Worm (Caenorhabditis elegans): ENCODE data around the gene K07F5.12.

Gene K07F5.12

ce11 chrIV:9846574-9846973 lies 9.2 kb upstream of the K07F5.12 start, which contains the start of gene K07F5.6 (continued):
- no peak for TF ChIP-seq attf-5 (GFP tag; optimal IDR thresholded peaks at IDR 0.05)

ce11 chrIV:9848075-9848474 lies 7.7 kb upstream of the K07F5.12 start, which contains the start of gene K07F5.7:
K07F5.7 (minus strand) TSS chrIV:9848175.
- TF ChIP-seq ceh-58 (GFP tag; IDR thresholded peaks at IDR 0.05) (no peak), F52B5.7 (tag; optimal IDR thresholded peaks at IDR 0.05) (no peak), nhr-120 (GFP tag; IDR thresholded peaks at IDR 0.05) (no peak), sptf-2 (GFP tag; optimal IDR thresholded peaks at IDR 0.05) (no peak), aptf-2 (GFP tag; conservative IDR thresholded peaks at IDR 0.05) (no peak), F39B2.1 (GFP tag; IDR thresholded peaks at IDR 0.05) (no peak), ekl-4 (GFP tag; IDR thresholded peaks at IDR 0.05) (no peak)

ce11 chrIV:9849624-9850023 lies 6.2 kb upstream of the K07F5.12 start, which contains the start of gene K07F5.8:
K07F5.8 (minus strand) TSS chrIV:9849724.
- TF ChIP-seq F37B4.10 (GFP tag; IDR thresholded peaks at IDR 0.05): no peak
- TF ChIP-seq Y53F4B.3 (GFP tag; IDR thresholded peaks at IDR 0.05): no peak
- no peak for TF ChIP-seq snpc-1.3 (tag; optimal IDR thresholded peaks at IDR 0.05; ENCODE audit: insufficient read depth)
- no peak for TF ChIP-seq hlh-26 (GFP tag; conservative IDR thresholded peaks at IDR 0.05)
- TF ChIP-seq F49E8.2 (tag; optimal IDR thresholded peaks at IDR 0.05; ENCODE audit: insufficient read depth): no peak
- no peak for TF ChIP-seq egl-18 (GFP tag; IDR thresholded peaks at IDR 0.05)
- TF ChIP-seq cebp-1 (GFP tag; IDR thresholded peaks at IDR 0.05): no peak
- TF ChIP-seq cebp-1 (tag; optimal IDR thresholded peaks at IDR 0.05): no peak
- no peak for TF ChIP-seq ccch-3 (GFP tag; optimal IDR thresholded peaks at IDR 0.05)

ce11 chrIV:9850931-9851330 lies 4.9 kb upstream of the K07F5.12 start, which contains the start of gene ssp-10:
ssp-10 (minus strand) TSS chrIV:9851031.
- no peak for TF ChIP-seq T07F8.4 (tag; optimal IDR thresholded peaks at IDR 0.05)
- TF ChIP-seq hmg-1.2 (GFP tag; IDR thresholded peaks at IDR 0.05): no peak
- no peak for TF ChIP-seq somi-1 (GFP tag; optimal IDR thresholded peaks at IDR 0.05)
- no peak for TF ChIP-seq snpc-4 (GFP tag; optimal IDR thresholded peaks at IDR 0.05)
- TF ChIP-seq snpc-4 (tag; optimal IDR thresholded peaks at IDR 0.05): no peak
- no peak for TF ChIP-seq lir-1 (GFP tag; conservative IDR thresholded peaks at IDR 0.05)
- no peak for TF ChIP-seq F57A8.1 (GFP tag; optimal IDR thresholded peaks at IDR 0.05)
- TF ChIP-seq rpc-1 (optimal IDR thresholded peaks at IDR 0.05): no peak
- TF ChIP-seq rpc-1 (tag; optimal IDR thresholded peaks at IDR 0.05): no peak
- no peak for TF ChIP-seq lin-26 (GFP tag; IDR thresholded peaks at IDR 0.05)
- no peak for TF ChIP-seq pha-4 (tag; optimal IDR thresholded peaks at IDR 0.05)
- TF ChIP-seq snpc-3.4 (tag; optimal IDR thresholded peaks at IDR 0.05): no peak
- no peak for TF ChIP-seq C17E4.6 (GFP tag; IDR thresholded peaks at IDR 0.05)
- no peak for TF ChIP-seq rcor-1 (GFP tag; IDR thresholded peaks at IDR 0.05)
- no peak for TF ChIP-seq lag-1 (GFP tag; IDR thresholded peaks at IDR 0.05)
- no peak for TF ChIP-seq ets-4 (GFP tag; optimal IDR thresholded peaks at IDR 0.05)
- no peak for TF ChIP-seq ccch-3 (GFP tag; optimal IDR thresholded peaks at IDR 0.05)
- no peak for TF ChIP-seq let-607 (tag; optimal IDR thresholded peaks at IDR 0.05)
- TF ChIP-seq hmg-20 (GFP tag; IDR thresholded peaks at IDR 0.05): no peak

Measured in whole organism, young adult.